Worm (Caenorhabditis elegans) whole organism, L4 larva: ENCODE measurements around the gene C30G7.5.
A peak's percentile ranks its signal among the peaks of the same experiment; 100 is the strongest.

ENCODE experiments used
- F26F4.8 ChIP-seq: fragments of 200-800 bp; sonication (Bioruptor generic); conservative IDR thresholded peaks from 2 replicates; pipeline ENCODE4 v1.3.6; 2022; ENCODE audit warnings: missing genetic modification characterization, missing compliant biosample characterization
- F37D6.2 ChIP-seq: sonication (generic microtip); optimal IDR thresholded peaks from 2 replicates; lab custom pipeline; 2016; ENCODE audit warnings: mild to moderate bottlenecking, missing genetic modification characterization, missing compliant biosample characterization
- F49E8.2 ChIP-seq: sonication (generic microtip); optimal IDR thresholded peaks from 2 replicates; lab custom pipeline; 2016; ENCODE audit warnings: missing compliant biosample characterization, mild to moderate bottlenecking, missing genetic modification characterization, borderline replicate concordance
- T20F7.1 ChIP-seq: fragments of 200-800 bp; sonication (Bioruptor generic); optimal IDR thresholded peaks from 2 replicates; lab custom pipeline; 2018; ENCODE audit warnings: mild to moderate bottlenecking, missing genetic modification characterization, missing compliant biosample characterization
- Y105C5A.15 ChIP-seq: fragments of 200-800 bp; sonication (Bioruptor generic); IDR thresholded peaks from 2 replicates; pipeline ENCODE4 v1.3.6; 2022; ENCODE audit warnings: missing genetic modification characterization, missing compliant biosample characterization
- Y75B8A.6 ChIP-seq: fragments of 200-800 bp; sonication (Bioruptor generic); IDR thresholded peaks from 2 replicates; pipeline ENCODE4 v1.3.6; 2022; ENCODE audit warnings: missing genetic modification reagents, missing genetic modification characterization, missing compliant biosample characterization
- ZK546.5 ChIP-seq, 2 experiments: sonication (generic microtip); optimal IDR thresholded peaks; 2 replicates each; lab custom pipeline; 2017; ENCODE audit warnings: missing biosample characterization in 2 of 2, missing genetic modification characterization in 2 of 2
- aha-1 ChIP-seq: fragments of 150-350 bp; peaks from one replicate; lab custom pipeline; 2014; ENCODE audit warnings: missing biosample characterization, missing genetic modification characterization
- ama-1 ChIP-seq: fragments of 150-350 bp; optimal IDR thresholded peaks from 2 replicates; lab custom pipeline; 2014; ENCODE audit warnings: inconsistent platforms, mixed read lengths
- ceh-20 ChIP-seq: fragments of 200-800 bp; sonication (Bioruptor generic); IDR thresholded peaks from 2 replicates; pipeline ENCODE4 v1.3.6; 2022; ENCODE audit warnings: missing genetic modification reagents, missing genetic modification characterization, missing compliant biosample characterization
- ceh-28 ChIP-seq: fragments of 150-350 bp; optimal IDR thresholded peaks from 2 replicates; lab custom pipeline; 2014; ENCODE audit warnings: missing biosample characterization, missing genetic modification reagents, missing genetic modification characterization
- ceh-32 ChIP-seq: sonication (generic microtip); optimal IDR thresholded peaks from 2 replicates; lab custom pipeline; 2016; ENCODE audit warnings: mild to moderate bottlenecking, missing genetic modification characterization, missing compliant biosample characterization; ENCODE audit not compliant: poor library complexity
- ceh-62 ChIP-seq: sonication (generic microtip); optimal IDR thresholded peaks from 2 replicates; lab custom pipeline; 2017; ENCODE audit warnings: missing biosample characterization, missing genetic modification characterization
- daf-8 ChIP-seq: fragments of 200-800 bp; sonication (Bioruptor generic); IDR thresholded peaks from 2 replicates; pipeline ENCODE4 v1.3.6; 2022; ENCODE audit warnings: missing genetic modification characterization, missing compliant biosample characterization
- duxl-1 ChIP-seq: sonication (generic microtip); optimal IDR thresholded peaks from 2 replicates; lab custom pipeline; 2016; ENCODE audit warnings: mild to moderate bottlenecking, missing genetic modification characterization, moderate library complexity, missing compliant biosample characterization; ENCODE audit not compliant: poor library complexity
- hlh-11 ChIP-seq: fragments of 200-800 bp; sonication (Bioruptor generic); optimal IDR thresholded peaks from 2 replicates; lab custom pipeline; 2018; ENCODE audit warnings: mild to moderate bottlenecking, missing genetic modification characterization, missing compliant biosample characterization
- hmg-1.1 ChIP-seq: fragments of 200-800 bp; sonication (Bioruptor generic); IDR thresholded peaks from 2 replicates; pipeline ENCODE4 v1.3.6; 2022; ENCODE audit warnings: missing genetic modification reagents, missing genetic modification characterization, missing compliant biosample characterization
- lim-7 ChIP-seq: fragments of 200-800 bp; sonication (Bioruptor generic); IDR thresholded peaks from 2 replicates; pipeline ENCODE4 v1.3.6; 2022; ENCODE audit warnings: missing genetic modification characterization, missing compliant biosample characterization
- lin-29 ChIP-seq: fragments of 200-800 bp; sonication (Bioruptor generic); IDR thresholded peaks from 2 replicates; pipeline ENCODE4 v1.3.6; 2022; ENCODE audit warnings: missing genetic modification reagents, missing genetic modification characterization, missing compliant biosample characterization
- lin-39 ChIP-seq: fragments of 150-350 bp; optimal IDR thresholded peaks from 2 replicates; lab custom pipeline; 2014; ENCODE audit warnings: missing biosample characterization, missing genetic modification reagents, missing genetic modification characterization
- lir-3 ChIP-seq: sonication (generic microtip); optimal IDR thresholded peaks from 2 replicates; lab custom pipeline; 2016; ENCODE audit warnings: mild to moderate bottlenecking, missing genetic modification characterization, missing compliant biosample characterization
- madf-9 ChIP-seq: fragments of 200-800 bp; sonication (Bioruptor generic); conservative IDR thresholded peaks from 2 replicates; pipeline ENCODE4 v1.3.6; 2022; ENCODE audit warnings: missing genetic modification reagents, missing genetic modification characterization, missing compliant biosample characterization
- mdl-1 ChIP-seq, 2 experiments: fragments of 150-350 bp in 1 of 2; sonication (generic microtip) in 1 of 2; optimal IDR thresholded peaks; 2 replicates each; lab custom pipeline; 2014 to 2017; ENCODE audit warnings: missing biosample characterization in 2 of 2, missing genetic modification characterization in 2 of 2
- mep-1 ChIP-seq: fragments of 150-350 bp; sonication (generic microtip); optimal IDR thresholded peaks from 3 replicates; lab custom pipeline; 2014; ENCODE audit warnings: missing biosample characterization, missing genetic modification characterization
- mxl-3 ChIP-seq: fragments of 200-800 bp; sonication (Bioruptor generic); optimal IDR thresholded peaks from 2 replicates; lab custom pipeline; 2018; ENCODE audit warnings: mild to moderate bottlenecking, missing genetic modification characterization, missing compliant biosample characterization
- nhr-237 ChIP-seq: sonication (generic microtip); optimal IDR thresholded peaks from 2 replicates; lab custom pipeline; 2017; ENCODE audit warnings: missing biosample characterization, missing genetic modification characterization
- nhr-48 ChIP-seq: sonication (generic microtip); optimal IDR thresholded peaks from 2 replicates; lab custom pipeline; 2016; ENCODE audit warnings: mild to moderate bottlenecking, missing genetic modification characterization, missing compliant biosample characterization
- nhr-6 ChIP-seq: fragments of 150-350 bp; optimal IDR thresholded peaks from 2 replicates; lab custom pipeline; 2014; ENCODE audit warnings: missing biosample characterization, missing genetic modification characterization
- nhr-76 ChIP-seq: fragments of 150-350 bp; optimal IDR thresholded peaks from 2 replicates; lab custom pipeline; 2014; ENCODE audit warnings: missing biosample characterization, missing genetic modification characterization
- nhr-77 ChIP-seq: fragments of 150-350 bp; optimal IDR thresholded peaks from 2 replicates; lab custom pipeline; 2014; ENCODE audit warnings: missing biosample characterization, missing genetic modification characterization
- pha-4 ChIP-seq, 2 experiments: fragments of 150-350 bp in 1 of 2; fragments of 200-800 bp in 1 of 2; sonication (Bioruptor generic) in 1 of 2; IDR thresholded peaks in 1 of 2; optimal IDR thresholded peaks in 1 of 2; 2 replicates each; pipeline versions ENCODE4 v1.3.6 to Lab custom; 2014 to 2022; ENCODE audit warnings: missing genetic modification characterization in 2 of 2, missing genetic modification reagents in 2 of 2, missing biosample characterization in 1 of 2, missing compliant biosample characterization in 1 of 2
- pqm-1 ChIP-seq: sonication (generic microtip); optimal IDR thresholded peaks from 2 replicates; lab custom pipeline; 2017; ENCODE audit warnings: missing biosample characterization, missing genetic modification characterization
- set-16 ChIP-seq: fragments of 200-800 bp; sonication (Bioruptor generic); IDR thresholded peaks from 2 replicates; pipeline ENCODE4 v1.3.6; 2022; ENCODE audit warnings: missing genetic modification reagents, missing genetic modification characterization, missing compliant biosample characterization
- snpc-4 ChIP-seq: fragments of 150-350 bp; optimal IDR thresholded peaks from 2 replicates; lab custom pipeline; 2014; ENCODE audit warnings: missing biosample characterization, missing genetic modification characterization
- tag-97 ChIP-seq: fragments of 200-800 bp; sonication (Bioruptor generic); IDR thresholded peaks from 2 replicates; pipeline ENCODE4 v1.3.6; 2022; ENCODE audit warnings: missing genetic modification characterization, missing compliant biosample characterization
- unc-130 ChIP-seq: sonication (generic microtip); optimal IDR thresholded peaks from 2 replicates; lab custom pipeline; 2016; ENCODE audit warnings: missing genetic modification reagents, missing genetic modification characterization, missing compliant biosample characterization
- zfp-3 ChIP-seq: fragments of 200-800 bp; sonication (Bioruptor generic); conservative IDR thresholded peaks from 2 replicates; pipeline ENCODE4 v1.3.6; 2022; ENCODE audit warnings: missing genetic modification reagents, missing genetic modification characterization, missing compliant biosample characterization
- zip-11 ChIP-seq: fragments of 200-800 bp; sonication (Bioruptor generic); IDR thresholded peaks from 2 replicates; pipeline ENCODE4 v1.3.6; 2022; ENCODE audit warnings: missing genetic modification characterization, missing compliant biosample characterization
- ztf-11 ChIP-seq: fragments of 150-350 bp; optimal IDR thresholded peaks from 2 replicates; lab custom pipeline; 2014; ENCODE audit warnings: missing biosample characterization, missing genetic modification characterization

The C30G7.5 gene

ce11 chrV:14947022-14947421 is 7.5 kb downstream of the C30G7.5 start, which contains the start of gene C30G7.4 (continued):
- TF ChIP-seq mep-1 (tag; lab: Kevin White, UChicago) (no peak), T20F7.1 (GFP tag; lab: Kevin White, UChicago) (no peak), Y105C5A.15 (GFP tag; lab: Robert Waterston, UW) (no peak)

ce11 chrV:14945697-14946096 is 8.8 kb downstream of the C30G7.5 start, which contains the start of gene C30G7.3:
Gene C30G7.3, minus strand, starts transcription at chrV:14945704.
- TF ChIP-seq ceh-28 (tag; lab: Kevin White, UChicago) (peak; percentile 51), tag-97 (no peak), lin-29 (GFP tag; lab: Robert Waterston, UW) (no peak)

ce11 chrV:14945124-14945523 is 9.4 kb downstream of the C30G7.5 start:
- TF ChIP-seq ceh-28 (tag; lab: Kevin White, UChicago) = peak; percentile 53
- no peak for TF ChIP-seq unc-130 (GFP tag; lab: Kevin White, UChicago)
- no peak for TF ChIP-seq daf-8
- TF ChIP-seq zip-11 (GFP tag; lab: Robert Waterston, UW) = no peak

ce11 chrV:14943774-14944173 is 10.8 kb downstream of the C30G7.5 start:
- TF ChIP-seq Y75B8A.6 (GFP tag; lab: Robert Waterston, UW) = no peak
- no peak for TF ChIP-seq zfp-3 (GFP tag; lab: Robert Waterston, UW)
- TF ChIP-seq ceh-28 (tag; lab: Kevin White, UChicago) = peak; percentile 86
- no peak for TF ChIP-seq F49E8.2 (tag; lab: Kevin White, UChicago)
- no peak for TF ChIP-seq mxl-3

ce11 chrV:14942898-14943297 is 11.6 kb downstream of the C30G7.5 start:
- TF ChIP-seq ceh-28 (tag; lab: Kevin White, UChicago) (no peak), lin-39 (no peak), ceh-32 (tag; lab: Kevin White, UChicago) (no peak), ama-1 (lab: Kevin White, UChicago) (no peak), nhr-77 (no peak), nhr-237 (no peak), set-16 (GFP tag; lab: Robert Waterston, UW) (no peak), ztf-11 (tag; lab: Kevin White, UChicago) (no peak), mdl-1 (tag; optimal IDR thresholded peaks at IDR 0.05; lab: Kevin White, UChicago) (no peak), snpc-4 (no peak), hlh-11 (tag; lab: Kevin White, UChicago) (no peak), Y75B8A.6 (GFP tag; lab: Robert Waterston, UW) (no peak), mep-1 (tag; lab: Kevin White, UChicago) (no peak), pha-4 (GFP tag; IDR thresholded peaks at IDR 0.05; lab: Robert Waterston, UW) (no peak), pha-4 (tag; optimal IDR thresholded peaks at IDR 0.05; lab: Kevin White, UChicago) (no peak), duxl-1 (tag; lab: Kevin White, UChicago) (no peak), nhr-76 (tag; lab: Kevin White, UChicago) (no peak), ceh-62 (tag; lab: Kevin White, UChicago) (no peak), nhr-6 (no peak), pqm-1 (tag; lab: Kevin White, UChicago) (no peak)
- TF ChIP-seq, all 104 proteins: peak for 0

- no peak for TF ChIP-seq hmg-1.1 (GFP tag; lab: Robert Waterston, UW)
- TF ChIP-seq madf-9 (GFP tag; lab: Robert Waterston, UW) = no peak
- TF ChIP-seq pqm-1 (tag; lab: Kevin White, UChicago) = no peak
- TF ChIP-seq F26F4.8 (GFP tag; lab: Robert Waterston, UW) = no peak
- TF ChIP-seq hlh-11 (tag; lab: Kevin White, UChicago) = no peak
- TF ChIP-seq T20F7.1 (GFP tag; lab: Kevin White, UChicago) = no peak
- TF ChIP-seq F49E8.2 (tag; lab: Kevin White, UChicago) = no peak
- no peak for TF ChIP-seq aha-1 (tag; lab: Kevin White, UChicago)
- no peak for TF ChIP-seq ZK546.5 (tag; optimal IDR thresholded peaks at IDR 0.05; lab: Kevin White, UChicago)
- no peak for TF ChIP-seq nhr-48 (tag; lab: Kevin White, UChicago)
- no peak for TF ChIP-seq ceh-20
- TF ChIP-seq mdl-1 (tag; optimal IDR thresholded peaks at IDR 0.05; lab: Kevin White, UChicago) = no peak
- no peak for TF ChIP-seq lir-3 (tag; lab: Kevin White, UChicago)
- no peak for TF ChIP-seq F37D6.2 (tag; lab: Kevin White, UChicago)
- no peak for TF ChIP-seq lim-7 (GFP tag; lab: Robert Waterston, UW)
Observed at ce11 chrV:14936587-14936986, 17.9 kb downstream of the C30G7.5 start, which contains the start of gene C30G7.2. Gene C30G7.2, plus strand, starts transcription at chrV:14936887.
